Fruit fly (Drosophila melanogaster): ENCODE results near the gene CG9673.

DNA sequence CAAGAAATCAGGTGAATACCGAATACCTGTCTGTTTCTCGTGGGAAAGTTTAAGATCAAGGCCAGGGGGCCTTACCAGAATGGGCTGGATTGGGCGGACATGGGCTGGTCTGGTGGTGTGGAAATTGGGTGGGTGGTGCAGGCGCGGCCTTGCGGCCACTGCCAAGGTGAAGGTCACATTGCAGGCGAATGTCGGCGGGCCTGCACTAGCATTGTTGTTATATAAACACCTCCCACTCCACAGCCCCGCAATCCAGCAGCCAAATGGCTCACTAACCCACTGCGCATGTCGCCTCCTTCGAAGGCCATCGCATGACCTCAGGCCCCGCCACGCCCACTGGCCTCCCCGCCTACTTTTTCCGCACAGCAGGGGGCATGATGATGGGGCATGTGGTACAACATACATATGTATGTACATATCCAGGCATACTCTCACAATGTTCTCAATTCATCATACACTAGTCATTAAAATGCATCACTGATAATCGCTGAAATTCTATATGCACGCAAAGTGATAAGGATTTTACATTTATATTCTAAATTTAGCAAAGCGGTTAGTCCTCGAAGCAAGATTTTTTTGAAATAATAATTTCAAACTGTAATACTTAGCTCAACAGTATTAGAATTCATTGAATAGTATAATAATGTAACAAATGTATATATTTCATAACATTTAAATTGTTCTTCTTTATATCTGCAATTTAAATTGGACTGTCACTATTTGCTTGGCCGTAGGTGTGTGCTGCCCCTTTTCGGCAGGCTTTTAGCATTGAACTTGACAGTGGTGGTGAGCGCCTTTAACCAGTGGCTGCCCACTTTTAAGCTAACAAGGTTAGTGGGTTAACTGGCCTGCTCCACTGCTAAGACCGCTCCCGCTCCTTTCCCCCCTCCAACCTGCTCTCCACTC is 6.8 kb downstream of the CG9673 start:
- TF ChIP-seq Sin3A (optimal IDR thresholded peaks at IDR 0.05): no peak
- no peak for TF ChIP-seq h (optimal IDR thresholded peaks at IDR 0.05)
- TF ChIP-seq insv (optimal IDR thresholded peaks at IDR 0.05): no peak
- no peak for TF ChIP-seq psq (optimal IDR thresholded peaks at IDR 0.05)
- TF ChIP-seq Myc (optimal IDR thresholded peaks at IDR 0.05): no peak
